Fruit fly (Drosophila melanogaster): ENCODE measurements around the gene Golgin104.
A peak's percentile ranks its signal among the peaks of the same experiment; 100 is the strongest.

Gene Golgin104

dm6 chr3L:16317724-16318123, 34.0 kb downstream of the Golgin104 start, which contains the start of gene Nplp3:
Nplp3 (plus strand) TSS chr3L:16318024.
- no peak for TF ChIP-seq bab1 (GFP tag; optimal IDR thresholded peaks at IDR 0.05)
- no peak for TF ChIP-seq CG7101 (tag; optimal IDR thresholded peaks at IDR 0.05)
- no peak for TF ChIP-seq Crg-1 (GFP tag; optimal IDR thresholded peaks at IDR 0.05)
- TF ChIP-seq Clk (GFP tag; optimal IDR thresholded peaks at IDR 0.05), result no peak
- TF ChIP-seq CG14711 (tag; optimal IDR thresholded peaks at IDR 0.05), result no peak
- no peak for TF ChIP-seq tj (GFP tag; optimal IDR thresholded peaks at IDR 0.05)
- no peak for TF ChIP-seq cic (GFP tag; optimal IDR thresholded peaks at IDR 0.05)
- TF ChIP-seq CG12768 (GFP tag; optimal IDR thresholded peaks at IDR 0.05), result no peak
- no peak for TF ChIP-seq kay (GFP tag; ENCODE audit: borderline replicate concordance)
- no peak for TF ChIP-seq cnc (optimal IDR thresholded peaks at IDR 0.05)
- no peak for TF ChIP-seq Mnt (GFP tag; optimal IDR thresholded peaks at IDR 0.05)
- TF ChIP-seq CG33017 (tag; optimal IDR thresholded peaks at IDR 0.05), result no peak

dm6 chr3L:16313985-16314384, 37.8 kb downstream of the Golgin104 start, which contains the start of gene CG13062:
CG13062 (plus strand) TSS chr3L:16314285.
- TF ChIP-seq Hr96 (GFP tag; optimal IDR thresholded peaks at IDR 0.05) (no peak), CG7045 (GFP tag; optimal IDR thresholded peaks at IDR 0.05) (no peak), CG5204 (GFP tag; optimal IDR thresholded peaks at IDR 0.05) (no peak), kay (GFP tag; ENCODE audit: borderline replicate concordance) (no peak), tj (GFP tag; optimal IDR thresholded peaks at IDR 0.05) (no peak), toe (GFP tag; optimal IDR thresholded peaks at IDR 0.05) (no peak), Crg-1 (GFP tag; optimal IDR thresholded peaks at IDR 0.05) (no peak), CG7101 (tag; optimal IDR thresholded peaks at IDR 0.05) (no peak), CG14711 (tag; optimal IDR thresholded peaks at IDR 0.05) (no peak), ovo (GFP tag; optimal IDR thresholded peaks at IDR 0.05) (no peak), CG1620 (GFP tag; optimal IDR thresholded peaks at IDR 0.05) (no peak), pad (GFP tag; optimal IDR thresholded peaks at IDR 0.05) (no peak), CG11617 (GFP tag; optimal IDR thresholded peaks at IDR 0.05) (no peak), CG33017 (tag; optimal IDR thresholded peaks at IDR 0.05) (no peak), Mnt (GFP tag; optimal IDR thresholded peaks at IDR 0.05) (no peak), cnc (optimal IDR thresholded peaks at IDR 0.05) (no peak), cic (GFP tag; optimal IDR thresholded peaks at IDR 0.05) (no peak), bab1 (GFP tag; optimal IDR thresholded peaks at IDR 0.05) (no peak)

- TF ChIP-seq cnc (optimal IDR thresholded peaks at IDR 0.05) (no peak), CG5204 (GFP tag; optimal IDR thresholded peaks at IDR 0.05) (peak; percentile 32)
Observed at dm6 chr3L:16309972-16310371, 41.8 kb downstream of the Golgin104 start.

- no peak for TF ChIP-seq CG14711 (tag; optimal IDR thresholded peaks at IDR 0.05)
- TF ChIP-seq ovo (GFP tag; optimal IDR thresholded peaks at IDR 0.05), result no peak
- no peak for TF ChIP-seq tj (GFP tag; optimal IDR thresholded peaks at IDR 0.05)
- no peak for TF ChIP-seq Clk (GFP tag; optimal IDR thresholded peaks at IDR 0.05)
- TF ChIP-seq Hr96 (GFP tag; optimal IDR thresholded peaks at IDR 0.05), result no peak
- TF ChIP-seq kay (GFP tag; ENCODE audit: borderline replicate concordance), result no peak
- TF ChIP-seq Mnt (GFP tag; optimal IDR thresholded peaks at IDR 0.05), result no peak
- TF ChIP-seq CG7101 (tag; optimal IDR thresholded peaks at IDR 0.05), result no peak
- TF ChIP-seq CG1620 (GFP tag; optimal IDR thresholded peaks at IDR 0.05), result no peak
- TF ChIP-seq CG12768 (GFP tag; optimal IDR thresholded peaks at IDR 0.05), result no peak
- no peak for TF ChIP-seq CG33017 (tag; optimal IDR thresholded peaks at IDR 0.05)
- no peak for TF ChIP-seq CG7045 (GFP tag; optimal IDR thresholded peaks at IDR 0.05)
- no peak for TF ChIP-seq cic (GFP tag; optimal IDR thresholded peaks at IDR 0.05)
- no peak for TF ChIP-seq toe (GFP tag; optimal IDR thresholded peaks at IDR 0.05)
- no peak for TF ChIP-seq cnc (optimal IDR thresholded peaks at IDR 0.05)
- TF ChIP-seq CG5204 (GFP tag; optimal IDR thresholded peaks at IDR 0.05), result no peak
- no peak for TF ChIP-seq CG11617 (GFP tag; optimal IDR thresholded peaks at IDR 0.05)
- no peak for TF ChIP-seq Crg-1 (GFP tag; optimal IDR thresholded peaks at IDR 0.05)
- no peak for TF ChIP-seq pad (GFP tag; optimal IDR thresholded peaks at IDR 0.05)
- no peak for TF ChIP-seq bab1 (GFP tag; optimal IDR thresholded peaks at IDR 0.05)
Observed at dm6 chr3L:16308380-16308779, 43.4 kb downstream of the Golgin104 start, which contains the start of gene CG13042. CG13042 (minus strand) TSS chr3L:16308480.

dm6 chr3L:16305820-16306650, 45.7 kb downstream of the Golgin104 start, which contains the start of the genes CG13043 and CG13063:
CG13043 (minus strand) TSS chr3L:16305870.
CG13063 (plus strand) TSS chr3L:16306600.
- TF ChIP-seq CG11617 (GFP tag; optimal IDR thresholded peaks at IDR 0.05) (no peak), CG7045 (GFP tag; optimal IDR thresholded peaks at IDR 0.05) (no peak), CG5204 (GFP tag; optimal IDR thresholded peaks at IDR 0.05) (no peak), CG14711 (tag; optimal IDR thresholded peaks at IDR 0.05) (no peak), CG1620 (GFP tag; optimal IDR thresholded peaks at IDR 0.05) (no peak), toe (GFP tag; optimal IDR thresholded peaks at IDR 0.05) (no peak), Clk (GFP tag; optimal IDR thresholded peaks at IDR 0.05) (no peak), CG12768 (GFP tag; optimal IDR thresholded peaks at IDR 0.05) (no peak)

- no peak for TF ChIP-seq Crg-1 (GFP tag; optimal IDR thresholded peaks at IDR 0.05)
- no peak for TF ChIP-seq CG7045 (GFP tag; optimal IDR thresholded peaks at IDR 0.05)
- TF ChIP-seq CG1620 (GFP tag; optimal IDR thresholded peaks at IDR 0.05), result no peak
- TF ChIP-seq CG12768 (GFP tag; optimal IDR thresholded peaks at IDR 0.05), result no peak
- no peak for TF ChIP-seq Hr96 (GFP tag; optimal IDR thresholded peaks at IDR 0.05)
- TF ChIP-seq cic (GFP tag; optimal IDR thresholded peaks at IDR 0.05), result no peak
- no peak for TF ChIP-seq CG11617 (GFP tag; optimal IDR thresholded peaks at IDR 0.05)
- no peak for TF ChIP-seq toe (GFP tag; optimal IDR thresholded peaks at IDR 0.05)
- no peak for TF ChIP-seq CG5204 (GFP tag; optimal IDR thresholded peaks at IDR 0.05)
- no peak for TF ChIP-seq tj (GFP tag; optimal IDR thresholded peaks at IDR 0.05)
- no peak for TF ChIP-seq pad (GFP tag; optimal IDR thresholded peaks at IDR 0.05)
- TF ChIP-seq cnc (optimal IDR thresholded peaks at IDR 0.05), result no peak
- no peak for TF ChIP-seq kay (GFP tag; ENCODE audit: borderline replicate concordance)
- no peak for TF ChIP-seq Clk (GFP tag; optimal IDR thresholded peaks at IDR 0.05)
- no peak for TF ChIP-seq CG14711 (tag; optimal IDR thresholded peaks at IDR 0.05)
- TF ChIP-seq bab1 (GFP tag; optimal IDR thresholded peaks at IDR 0.05), result no peak
- no peak for TF ChIP-seq ovo (GFP tag; optimal IDR thresholded peaks at IDR 0.05)
- TF ChIP-seq CG33017 (tag; optimal IDR thresholded peaks at IDR 0.05), result no peak
Observed at dm6 chr3L:16303982-16304381, 47.8 kb downstream of the Golgin104 start, which contains the start of gene CG43249. CG43249 (plus strand) TSS chr3L:16304282.

Measured in whole organism, adult.